Fruit fly (Drosophila melanogaster) whole organism, embryonic: ENCODE data around the gene CG15537.

Source experiments
- CG13287 ChIP-seq: fragments of 200-800 bp; sonication (Bioruptor generic); IDR thresholded peaks from 2 replicates; pipeline ENCODE4 v1.3.6; 2022; ENCODE audit warnings: missing biosample characterization, missing genetic modification characterization; ENCODE audit not compliant: partially characterized antibody
- CG13775 ChIP-seq: fragments of 200-800 bp; sonication (Bioruptor generic); optimal IDR thresholded peaks from 3 replicates; lab custom pipeline; 2017; ENCODE audit warnings: missing biosample characterization, mild to moderate bottlenecking, missing genetic modification characterization
- CG4424 ChIP-seq: fragments of 200-800 bp; sonication (Bioruptor generic); optimal IDR thresholded peaks from 3 replicates; lab custom pipeline; 2016; ENCODE audit warnings: missing biosample characterization, missing genetic modification characterization
- CG4820 ChIP-seq: fragments of 200-800 bp; sonication (Bioruptor generic); optimal IDR thresholded peaks from 3 replicates; lab custom pipeline; 2016; ENCODE audit warnings: missing biosample characterization, missing genetic modification characterization
- Chrac-16 ChIP-seq: fragments of 200-800 bp; sonication (Bioruptor generic); optimal IDR thresholded peaks from 3 replicates; lab custom pipeline; 2016; ENCODE audit warnings: missing biosample characterization, missing genetic modification characterization
- Dbx ChIP-seq: fragments of 200-800 bp; sonication (Bioruptor generic); IDR thresholded peaks from 3 replicates; pipeline ENCODE4 v1.3.6; 2022; ENCODE audit warnings: missing biosample characterization, missing genetic modification characterization
- stc ChIP-seq: fragments of 200-800 bp; sonication (Bioruptor generic); IDR thresholded peaks from 2 replicates; pipeline ENCODE4 v1.3.6; 2022; ENCODE audit warnings: missing biosample characterization, missing genetic modification characterization
- yki ChIP-seq: fragments of >200 bp; optimal IDR thresholded peaks from 3 replicates; lab custom pipeline; 2018

DNA sequence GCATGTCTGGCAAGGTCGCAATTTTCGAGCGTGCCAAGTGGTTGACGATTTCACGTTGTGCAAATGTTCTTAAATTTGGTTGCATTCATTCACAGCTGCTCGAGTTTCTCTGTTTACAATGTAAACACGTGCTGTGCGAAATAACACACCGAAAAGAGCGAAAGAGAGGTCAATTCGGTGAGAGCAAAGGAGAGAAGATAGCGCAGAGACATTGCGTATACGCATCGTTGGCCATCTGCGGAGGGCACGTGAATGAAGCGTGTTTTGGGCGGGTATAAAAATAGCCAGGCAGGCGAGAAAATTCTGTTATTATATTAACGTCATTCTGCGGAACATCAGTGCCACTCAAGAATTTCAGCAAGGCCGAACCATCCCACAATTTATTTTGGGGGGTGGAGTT is 11.0 kb upstream of the CG15537 start:
- TF ChIP-seq Dbx (GFP tag; lab: Robert Waterston, UW): no peak
- TF ChIP-seq stc (GFP tag; lab: Robert Waterston, UW): no peak
- TF ChIP-seq Chrac-16 (GFP tag; lab: Kevin White, UChicago): no peak
- no peak for TF ChIP-seq CG4820 (GFP tag; lab: Kevin White, UChicago)
- TF ChIP-seq CG13775 (GFP tag; lab: Kevin White, UChicago): no peak
- TF ChIP-seq CG13287 (GFP tag; lab: Robert Waterston, UW): no peak
- TF ChIP-seq yki (lab: Kevin White, UChicago): no peak
- no peak for TF ChIP-seq CG4424 (GFP tag; lab: Kevin White, UChicago)
